Fruit fly (Drosophila melanogaster): ENCODE data around the gene PIG-B.

Gene PIG-B

dm6 chr3L:3765782-3766520, 45.1 kb upstream of the PIG-B start (continued):
- TF ChIP-seq achi (GFP tag; optimal IDR thresholded peaks at IDR 0.05) (peak; percentile 53), CG9139 (GFP tag; optimal IDR thresholded peaks at IDR 0.05) (peak; percentile 79), CG6854 (GFP tag; optimal IDR thresholded peaks at IDR 0.05) (peak; percentile 63), ss (GFP tag; optimal IDR thresholded peaks at IDR 0.05) (peak; percentile 76 to 83), Smox (GFP tag; optimal IDR thresholded peaks at IDR 0.05) (peak; percentile 51), lz (GFP tag; optimal IDR thresholded peaks at IDR 0.05) (peak; percentile 51), Eip78C (GFP tag) (peak; percentile 86), esn (GFP tag; optimal IDR thresholded peaks at IDR 0.05) (peak; percentile 61), CG31627 (GFP tag; optimal IDR thresholded peaks at IDR 0.05) (peak; percentile 41), CG4318 (GFP tag; optimal IDR thresholded peaks at IDR 0.05) (peak; percentile 38), CG11294 (GFP tag; IDR thresholded peaks at IDR 0.05) (peak; percentile 49), topi (GFP tag; optimal IDR thresholded peaks at IDR 0.05) (peak; percentile 50), Hr4 (GFP tag; optimal IDR thresholded peaks at IDR 0.05) (peak; percentile 71), CG8119 (GFP tag; IDR thresholded peaks at IDR 0.05) (peak; percentile 68; the same call in 1 of the 3 replicates), Lpt (GFP tag; optimal IDR thresholded peaks at IDR 0.05) (peak; percentile 16), CG10631 (GFP tag; optimal IDR thresholded peaks at IDR 0.05) (peak; percentile 64), CG16779 (tag; optimal IDR thresholded peaks at IDR 0.05) (peak; percentile 64), fd85E (GFP tag; optimal IDR thresholded peaks at IDR 0.05) (no peak), CG7368 (GFP tag; optimal IDR thresholded peaks at IDR 0.05) (no peak), CG11902 (GFP tag; optimal IDR thresholded peaks at IDR 0.05) (no peak)

DNA sequence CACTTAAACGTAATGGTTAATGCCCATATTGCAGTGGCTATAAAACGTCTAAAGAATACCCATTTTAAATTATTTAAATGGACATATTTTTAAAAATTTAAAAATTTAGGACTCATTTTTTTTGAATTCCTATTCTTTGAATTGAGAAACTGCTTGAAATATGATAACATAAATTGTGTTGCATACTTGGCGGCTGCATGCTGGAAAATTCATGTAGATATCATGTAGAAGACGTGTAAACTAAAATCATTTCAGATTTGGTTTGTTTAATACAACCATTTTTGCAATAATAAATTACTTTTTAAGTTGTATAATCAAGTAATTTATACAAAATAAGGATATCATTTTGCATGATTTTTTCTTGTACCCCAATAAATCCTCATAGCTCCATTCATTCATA, 44.4 kb upstream of the PIG-B start:
- peak; percentile 10 for TF ChIP-seq Eip78C (GFP tag)
- TF ChIP-seq net (GFP tag; optimal IDR thresholded peaks at IDR 0.05), result no peak

DNA sequence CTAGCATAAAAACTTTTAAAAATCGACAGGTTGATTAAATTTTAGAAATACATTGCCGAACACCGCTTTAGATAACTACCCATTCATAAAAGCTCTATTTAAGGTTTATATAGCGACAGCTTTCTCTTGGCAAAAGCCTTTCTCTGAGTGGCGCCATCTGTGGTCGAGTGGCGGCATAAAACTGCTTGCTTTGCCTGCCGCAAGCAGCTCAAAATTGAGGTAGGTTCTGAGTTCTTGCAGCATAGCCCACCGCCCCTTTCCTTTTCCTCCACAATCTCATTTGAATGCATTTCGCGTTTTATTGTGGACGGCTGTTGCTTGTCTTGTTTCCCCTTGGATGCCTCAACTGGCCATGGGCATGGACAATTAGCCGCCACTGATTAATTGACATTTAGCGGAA, 43.2 kb upstream of the PIG-B start:
- TF ChIP-seq spab (GFP tag; optimal IDR thresholded peaks at IDR 0.05), result no peak
- TF ChIP-seq Sox15 (GFP tag; optimal IDR thresholded peaks at IDR 0.05), result no peak
- peak; percentile 42 for TF ChIP-seq CG31627 (GFP tag; optimal IDR thresholded peaks at IDR 0.05)
- peak; percentile 39 for TF ChIP-seq Hr39 (GFP tag; optimal IDR thresholded peaks at IDR 0.05)
- peak; percentile 49 for TF ChIP-seq Sox102F (GFP tag; optimal IDR thresholded peaks at IDR 0.05)
- TF ChIP-seq CG6792 (GFP tag; optimal IDR thresholded peaks at IDR 0.05), result peak; percentile 13
- peak; percentile 61 for TF ChIP-seq lz (GFP tag; optimal IDR thresholded peaks at IDR 0.05)
- peak; percentile 56 for TF ChIP-seq vri (GFP tag; optimal IDR thresholded peaks at IDR 0.05)
- TF ChIP-seq salr (GFP tag; optimal IDR thresholded peaks at IDR 0.05), result no peak
- TF ChIP-seq Ets21C (GFP tag; optimal IDR thresholded peaks at IDR 0.05), result peak; percentile 2
- TF ChIP-seq eg (GFP tag; IDR thresholded peaks at IDR 0.05), result 0 out of 3 replicates have a peak, but pooled peaks have one; percentile 10
- peak; percentile 40 for TF ChIP-seq Eip75B (GFP tag; optimal IDR thresholded peaks at IDR 0.05)
- no peak for TF ChIP-seq CG1621 (tag; optimal IDR thresholded peaks at IDR 0.05)
- peak; percentile 57 for TF ChIP-seq OdsH (GFP tag; optimal IDR thresholded peaks at IDR 0.05)
- no peak for TF ChIP-seq CG10669 (GFP tag; optimal IDR thresholded peaks at IDR 0.05)
- no peak for TF ChIP-seq Eip93F (GFP tag; optimal IDR thresholded peaks at IDR 0.05)
- TF ChIP-seq dac (GFP tag; optimal IDR thresholded peaks at IDR 0.05), result peak; percentile 36
- TF ChIP-seq CG4318 (GFP tag; optimal IDR thresholded peaks at IDR 0.05), result no peak
- peak; percentile 61 for TF ChIP-seq Met (GFP tag; optimal IDR thresholded peaks at IDR 0.05)
- peak; percentile 60 for TF ChIP-seq esn (GFP tag; optimal IDR thresholded peaks at IDR 0.05)
- peak; percentile 71 for TF ChIP-seq svp (GFP tag)
- TF ChIP-seq fd85E (GFP tag; optimal IDR thresholded peaks at IDR 0.05), result no peak
- no peak for TF ChIP-seq fkh (GFP tag; optimal IDR thresholded peaks at IDR 0.05)
- TF ChIP-seq Lpt (GFP tag; optimal IDR thresholded peaks at IDR 0.05), result no peak
- TF ChIP-seq Blimp-1 (GFP tag; optimal IDR thresholded peaks at IDR 0.05), result no peak
- no peak for TF ChIP-seq CG3032 (tag; optimal IDR thresholded peaks at IDR 0.05)
- peak; percentile 56 for TF ChIP-seq pdm3 (GFP tag; optimal IDR thresholded peaks at IDR 0.05)
- peak; percentile 32 for TF ChIP-seq Sox14 (GFP tag; optimal IDR thresholded peaks at IDR 0.05)
- TF ChIP-seq CG11902 (GFP tag; optimal IDR thresholded peaks at IDR 0.05), result no peak
- TF ChIP-seq CG32006 (GFP tag; optimal IDR thresholded peaks at IDR 0.05), result peak; percentile 5
- peak; percentile 5 for TF ChIP-seq CG34406 (GFP tag; optimal IDR thresholded peaks at IDR 0.05)
- TF ChIP-seq CG10631 (GFP tag; optimal IDR thresholded peaks at IDR 0.05), result no peak
- TF ChIP-seq fd59A (GFP tag; optimal IDR thresholded peaks at IDR 0.05), result peak; percentile 14
- no peak for TF ChIP-seq Hr38 (GFP tag; optimal IDR thresholded peaks at IDR 0.05)
- TF ChIP-seq topi (GFP tag; optimal IDR thresholded peaks at IDR 0.05), result no peak
